Fruit fly (Drosophila melanogaster) whole organism, wandering third instar larva: ENCODE results near the gene CG43739.

ENCODE experiments used
- OdsH ChIP-seq: fragments of 200-800 bp; sonication (Bioruptor generic); optimal IDR thresholded peaks from 2 replicates; lab custom pipeline; 2016; ENCODE audit warnings: missing biosample characterization, mild to moderate bottlenecking, missing genetic modification characterization
- pan ChIP-seq: fragments of >200 bp; optimal IDR thresholded peaks from 2 replicates; lab custom pipeline; 2017
- psq ChIP-seq: fragments of 200-800 bp; sonication (Bioruptor generic); optimal IDR thresholded peaks from 3 replicates; lab custom pipeline; 2017; ENCODE audit warnings: missing biosample characterization, mild to moderate bottlenecking, missing genetic modification characterization, moderate library complexity
- sv ChIP-seq: fragments of 200-800 bp; sonication (Bioruptor generic); optimal IDR thresholded peaks from 3 replicates; lab custom pipeline; 2016; ENCODE audit warnings: missing biosample characterization, missing genetic modification characterization

DNA sequence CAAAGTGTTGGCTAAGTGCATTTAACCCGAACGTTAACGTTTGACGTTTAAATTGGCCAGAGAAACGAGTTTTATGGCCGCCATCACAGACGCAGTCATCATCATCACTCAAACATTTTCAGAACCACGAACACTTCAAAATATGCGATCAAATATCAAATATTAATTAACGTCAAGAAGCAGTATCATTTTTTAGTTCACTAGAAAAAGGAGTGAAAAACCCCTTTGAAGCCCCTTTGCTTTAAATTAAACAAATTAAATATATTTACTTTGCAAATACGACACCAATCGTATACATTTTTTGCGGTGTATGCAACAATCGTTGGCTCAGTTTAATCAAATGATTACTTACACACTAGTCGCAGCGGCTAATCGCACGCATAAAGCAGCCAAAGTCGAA lies 74.3 kb downstream of the CG43739 start:
- TF ChIP-seq sv (GFP tag; lab: Kevin White, UChicago): no peak
- no peak for TF ChIP-seq psq
- no peak for TF ChIP-seq OdsH (GFP tag; lab: Kevin White, UChicago)
- TF ChIP-seq pan (lab: Kevin White, UChicago): no peak
